Worm (Caenorhabditis elegans) whole organism, L3 larva: ENCODE measurements around the gene baf-1.

Experiments used
- R02D3.7 ChIP-seq: fragments of 150-350 bp; optimal IDR thresholded peaks from 2 replicates; lab custom pipeline; 2014; ENCODE audit warnings: missing biosample characterization, missing genetic modification characterization
- ZK546.5 ChIP-seq: sonication (generic microtip); optimal IDR thresholded peaks from 2 replicates; lab custom pipeline; 2017; ENCODE audit warnings: missing biosample characterization, missing genetic modification characterization
- ceh-16 ChIP-seq: sonication (generic microtip); optimal IDR thresholded peaks from 2 replicates; lab custom pipeline; 2017; ENCODE audit warnings: missing biosample characterization, missing genetic modification characterization
- ceh-9 ChIP-seq: sonication (generic microtip); optimal IDR thresholded peaks from 2 replicates; lab custom pipeline; 2018; ENCODE audit warnings: missing biosample characterization, missing genetic modification characterization
- daf-12 ChIP-seq: fragments of 150-350 bp; optimal IDR thresholded peaks from 2 replicates; lab custom pipeline; 2014; ENCODE audit warnings: missing biosample characterization, missing genetic modification reagents, missing genetic modification characterization
- elt-1 ChIP-seq: fragments of 150-350 bp; optimal IDR thresholded peaks from 2 replicates; lab custom pipeline; 2014; ENCODE audit warnings: missing biosample characterization, missing genetic modification characterization
- elt-2 ChIP-seq: sonication (generic microtip); optimal IDR thresholded peaks from 2 replicates; lab custom pipeline; 2016; ENCODE audit warnings: missing genetic modification reagents, mild to moderate bottlenecking, missing genetic modification characterization, missing compliant biosample characterization
- elt-3 ChIP-seq, 3 experiments: fragments of 150-350 bp in 1 of 3; sonication (generic microtip) in 2 of 3; optimal IDR thresholded peaks; 2 replicates in 2 of 3; 4 replicates in 1 of 3; lab custom pipeline; 2014 to 2017; ENCODE audit warnings: missing biosample characterization in 3 of 3, missing genetic modification characterization in 3 of 3
- eor-1 ChIP-seq, 2 experiments: fragments of 150-350 bp; optimal IDR thresholded peaks; 2 replicates each; lab custom pipeline; 2014 to 2018; ENCODE audit warnings: missing biosample characterization in 2 of 2, missing genetic modification characterization in 2 of 2
- fkh-10 ChIP-seq: sonication (generic microtip); optimal IDR thresholded peaks from 2 replicates; lab custom pipeline; 2017; ENCODE audit warnings: missing biosample characterization, missing genetic modification reagents, missing genetic modification characterization
- fkh-2 ChIP-seq: fragments of 150-350 bp; optimal IDR thresholded peaks from 2 replicates; lab custom pipeline; 2014; ENCODE audit warnings: missing biosample characterization, missing genetic modification reagents, missing genetic modification characterization
- fos-1 ChIP-seq: fragments of 150-350 bp; optimal IDR thresholded peaks from 2 replicates; lab custom pipeline; 2014; ENCODE audit warnings: missing biosample characterization, missing genetic modification characterization
- jun-1 ChIP-seq: fragments of 150-350 bp; optimal IDR thresholded peaks from 2 replicates; lab custom pipeline; 2014; ENCODE audit warnings: missing biosample characterization, missing genetic modification reagents, missing genetic modification characterization
- lin-15B ChIP-seq: fragments of 150-350 bp; optimal IDR thresholded peaks from 2 replicates; lab custom pipeline; 2014; ENCODE audit warnings: missing biosample characterization, missing genetic modification characterization
- mdl-1 ChIP-seq: fragments of 150-350 bp; optimal IDR thresholded peaks from 2 replicates; lab custom pipeline; 2014; ENCODE audit warnings: missing biosample characterization, missing genetic modification characterization
- nhr-11 ChIP-seq: fragments of 150-350 bp; optimal IDR thresholded peaks from 2 replicates; lab custom pipeline; 2014; ENCODE audit warnings: missing biosample characterization, missing genetic modification characterization
- nhr-12 ChIP-seq: fragments of 150-350 bp; optimal IDR thresholded peaks from 2 replicates; lab custom pipeline; 2014; ENCODE audit warnings: missing biosample characterization, missing genetic modification characterization
- nhr-23 ChIP-seq: fragments of 150-350 bp; optimal IDR thresholded peaks from 2 replicates; lab custom pipeline; 2014; ENCODE audit warnings: missing biosample characterization, missing genetic modification reagents, missing genetic modification characterization
- nhr-28 ChIP-seq: fragments of 150-350 bp; optimal IDR thresholded peaks from 2 replicates; lab custom pipeline; 2014; ENCODE audit warnings: missing biosample characterization, missing genetic modification characterization
- nhr-43 ChIP-seq: sonication (generic microtip); optimal IDR thresholded peaks from 2 replicates; lab custom pipeline; 2016; ENCODE audit warnings: mild to moderate bottlenecking, missing genetic modification characterization, missing compliant biosample characterization; ENCODE audit not compliant: poor library complexity, severe bottlenecking
- nhr-76 ChIP-seq: fragments of 150-350 bp; sonication (generic microtip); optimal IDR thresholded peaks from 5 replicates; lab custom pipeline; 2014; ENCODE audit warnings: missing biosample characterization, missing genetic modification characterization
- nhr-77 ChIP-seq: fragments of 150-350 bp; optimal IDR thresholded peaks from 2 replicates; lab custom pipeline; 2014; ENCODE audit warnings: missing biosample characterization, missing genetic modification characterization
- pha-4 ChIP-seq: fragments of 150-350 bp; optimal IDR thresholded peaks from 2 replicates; lab custom pipeline; 2014; ENCODE audit warnings: missing biosample characterization, missing genetic modification reagents, missing genetic modification characterization
- pqm-1 ChIP-seq: fragments of 150-350 bp; optimal IDR thresholded peaks from 2 replicates; lab custom pipeline; 2017; ENCODE audit warnings: missing biosample characterization, missing genetic modification characterization, inconsistent platforms
- sea-2 ChIP-seq: fragments of 150-350 bp; sonication (generic microtip); optimal IDR thresholded peaks from 4 replicates; lab custom pipeline; 2014; ENCODE audit warnings: missing biosample characterization, missing genetic modification reagents, missing genetic modification characterization
- skn-1 ChIP-seq: fragments of 150-350 bp; optimal IDR thresholded peaks from 2 replicates; lab custom pipeline; 2014; ENCODE audit warnings: missing biosample characterization, missing genetic modification characterization
- snpc-4 ChIP-seq: fragments of 150-350 bp; optimal IDR thresholded peaks from 2 replicates; lab custom pipeline; 2014; ENCODE audit warnings: missing biosample characterization, missing genetic modification characterization
- unc-39 ChIP-seq: sonication (generic microtip); optimal IDR thresholded peaks from 4 replicates; lab custom pipeline; 2017; ENCODE audit warnings: missing biosample characterization, missing genetic modification characterization
- ztf-11 ChIP-seq: fragments of 150-350 bp; optimal IDR thresholded peaks from 2 replicates; lab custom pipeline; 2014; ENCODE audit warnings: missing biosample characterization, missing genetic modification characterization

baf-1 gene

ce11 chrIII:9465865-9466264 lies 1.4 kb upstream of the baf-1 start, which contains the start of gene B0464.6:
Gene B0464.6 (minus strand): TSS chrIII:9465965.
- TF ChIP-seq nhr-76 (no peak), lin-15B (tag; lab: Kevin White, UChicago) (no peak), snpc-4 (no peak), unc-39 (no peak), nhr-11 (tag; lab: Kevin White, UChicago) (no peak), ztf-11 (no peak), nhr-77 (tag; lab: Kevin White, UChicago) (no peak), nhr-43 (tag; lab: Kevin White, UChicago) (no peak), sea-2 (GFP tag; lab: Kevin White, UChicago) (no peak), fos-1 (no peak), ZK546.5 (tag; lab: Kevin White, UChicago) (no peak), eor-1 (tag; optimal IDR thresholded peaks at IDR 0.05; lab: Kevin White, UChicago) (no peak), fkh-2 (tag; lab: Kevin White, UChicago) (no peak), ceh-16 (no peak), nhr-12 (tag; lab: Kevin White, UChicago) (no peak), jun-1 (no peak)

- no peak for TF ChIP-seq mdl-1 (tag; lab: Kevin White, UChicago)
- TF ChIP-seq daf-12 (tag; lab: Kevin White, UChicago) = no peak
- TF ChIP-seq nhr-77 (tag; lab: Kevin White, UChicago) = no peak
- TF ChIP-seq skn-1 (tag; lab: Kevin White, UChicago) = no peak
- TF ChIP-seq elt-2 = no peak
- no peak for TF ChIP-seq ztf-11
- TF ChIP-seq nhr-43 (tag; lab: Kevin White, UChicago) = no peak
- no peak for TF ChIP-seq nhr-28 (tag; lab: Kevin White, UChicago)
Observed at ce11 chrIII:9467857-9468256, 593 bp downstream of the baf-1 start, which contains the start of gene tag-342. Gene tag-342 (plus strand): TSS chrIII:9468157.

ce11 chrIII:9471996-9472395 lies 4.7 kb downstream of the baf-1 start:
- TF ChIP-seq elt-2 (no peak), ceh-9 (no peak), daf-12 (tag; lab: Kevin White, UChicago) (no peak), elt-3 (tag; optimal IDR thresholded peaks at IDR 0.05; lab: Kevin White, UChicago) (no peak), nhr-28 (tag; lab: Kevin White, UChicago) (no peak)
- TF ChIP-seq, all 47 proteins: peak for 0

- no peak for TF ChIP-seq fos-1
- no peak for TF ChIP-seq nhr-12 (tag; lab: Kevin White, UChicago)
- peak; percentile 44 for TF ChIP-seq elt-2
Observed at ce11 chrIII:9472464-9472863, 5.2 kb downstream of the baf-1 start.

- no peak for TF ChIP-seq fkh-10 (GFP tag; lab: Kevin White, UChicago)
- TF ChIP-seq lin-15B (tag; lab: Kevin White, UChicago) = no peak
- no peak for TF ChIP-seq nhr-28 (tag; lab: Kevin White, UChicago)
- TF ChIP-seq nhr-12 (tag; lab: Kevin White, UChicago) = no peak
- no peak for TF ChIP-seq nhr-23 (tag; lab: Kevin White, UChicago)
- no peak for TF ChIP-seq nhr-11 (tag; lab: Kevin White, UChicago)
- peak; percentile 20 for TF ChIP-seq pqm-1 (tag; lab: Kevin White, UChicago)
- TF ChIP-seq jun-1 = peak; percentile 85
- peak; percentile 77 for TF ChIP-seq elt-2
- TF ChIP-seq ceh-9 = no peak
- no peak for TF ChIP-seq nhr-77 (tag; lab: Kevin White, UChicago)
- TF ChIP-seq R02D3.7 (tag; lab: Kevin White, UChicago) = no peak
Observed at ce11 chrIII:9474501-9474900, 7.2 kb downstream of the baf-1 start.

ce11 chrIII:9476564-9476963 lies 9.3 kb downstream of the baf-1 start:
- TF ChIP-seq elt-2 = peak; percentile 18
- TF ChIP-seq pha-4 (tag; lab: Kevin White, UChicago) = no peak
- TF ChIP-seq fkh-2 (tag; lab: Kevin White, UChicago) = no peak
- no peak for TF ChIP-seq elt-1 (tag; lab: Kevin White, UChicago)
- TF ChIP-seq pqm-1 (tag; lab: Kevin White, UChicago) = peak; percentile 17
